Worm (Caenorhabditis elegans) whole organism, L3 larva: Measurements from ENCODE around the gene F40A3.3.

Source experiments
- daf-12 ChIP-seq: fragments of 150-350 bp; optimal IDR thresholded peaks from 2 replicates; lab custom pipeline; 2014; ENCODE audit warnings: missing biosample characterization, missing genetic modification reagents, missing genetic modification characterization
- egl-27 ChIP-seq: sonication (generic microtip); optimal IDR thresholded peaks from 4 replicates; lab custom pipeline; 2017; ENCODE audit warnings: missing biosample characterization, missing genetic modification reagents, missing genetic modification characterization
- fkh-10 ChIP-seq: sonication (generic microtip); optimal IDR thresholded peaks from 2 replicates; lab custom pipeline; 2017; ENCODE audit warnings: missing biosample characterization, missing genetic modification reagents, missing genetic modification characterization
- nhr-12 ChIP-seq: fragments of 150-350 bp; optimal IDR thresholded peaks from 2 replicates; lab custom pipeline; 2014; ENCODE audit warnings: missing biosample characterization, missing genetic modification characterization
- nhr-237 ChIP-seq: fragments of 150-350 bp; optimal IDR thresholded peaks from 2 replicates; lab custom pipeline; 2014; ENCODE audit warnings: missing biosample characterization, missing genetic modification characterization
- zag-1 ChIP-seq: fragments of 150-350 bp; optimal IDR thresholded peaks from 2 replicates; lab custom pipeline; 2014; ENCODE audit warnings: missing biosample characterization, missing genetic modification characterization

DNA sequence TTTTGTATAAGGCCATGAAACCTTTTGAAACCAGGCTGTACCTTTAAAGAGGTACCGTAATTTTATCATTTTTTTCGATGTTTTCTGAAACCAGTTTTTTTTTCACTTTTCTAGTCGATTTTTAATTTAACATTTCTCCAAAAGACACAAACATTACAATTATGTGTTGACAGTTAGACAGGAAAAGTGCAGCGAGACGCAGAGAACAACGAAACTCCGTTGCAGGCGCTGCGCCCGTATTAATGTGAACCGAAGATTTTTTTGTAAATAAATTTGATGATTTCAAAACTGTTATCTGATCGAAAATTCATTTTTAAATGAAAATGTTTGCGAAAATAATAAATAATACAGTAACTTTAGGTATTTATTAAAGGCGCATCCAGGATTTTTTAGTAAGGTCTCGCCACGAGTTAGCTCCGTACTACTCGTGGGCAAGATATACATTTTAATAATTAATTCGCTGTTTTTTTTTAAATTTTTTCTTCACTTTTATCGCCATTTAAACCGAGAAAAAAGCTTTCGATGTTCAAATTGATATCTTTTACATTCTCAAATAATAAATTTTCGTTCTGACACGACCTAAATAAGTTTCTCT, at the start of gene F40A3.3:
- TF ChIP-seq nhr-237 (tag; lab: Kevin White, UChicago) (no peak), egl-27 (tag; lab: Kevin White, UChicago) (no peak), zag-1 (tag; lab: Kevin White, UChicago) (no peak), fkh-10 (GFP tag; lab: Kevin White, UChicago) (no peak), nhr-12 (tag; lab: Kevin White, UChicago) (no peak), daf-12 (tag; lab: Kevin White, UChicago) (no peak)
